Worm (Caenorhabditis elegans) whole organism, L4 larva: ENCODE measurements around the gene Y62E10A.19.

Source experiments
- F26F4.8 ChIP-seq: fragments of 200-800 bp; sonication (Bioruptor generic); conservative IDR thresholded peaks from 2 replicates; pipeline ENCODE4 v1.3.6; 2022; ENCODE audit warnings: missing genetic modification characterization, missing compliant biosample characterization
- T26A8.4 ChIP-seq: fragments of 200-800 bp; sonication (Bioruptor generic); IDR thresholded peaks from 2 replicates; pipeline ENCODE4 v1.3.6; 2022; ENCODE audit warnings: missing genetic modification characterization, missing compliant biosample characterization
- Y48G9A.11 ChIP-seq: fragments of 200-800 bp; sonication (Bioruptor generic); IDR thresholded peaks from 2 replicates; pipeline ENCODE4 v1.3.6; 2022; ENCODE audit warnings: missing genetic modification reagents, missing genetic modification characterization, missing compliant biosample characterization
- Y5F2A.4 ChIP-seq: fragments of 200-800 bp; sonication (Bioruptor generic); optimal IDR thresholded peaks from 2 replicates; lab custom pipeline; 2018; ENCODE audit warnings: mild to moderate bottlenecking, missing genetic modification characterization, missing compliant biosample characterization
- Y75B8A.6 ChIP-seq: fragments of 200-800 bp; sonication (Bioruptor generic); IDR thresholded peaks from 2 replicates; pipeline ENCODE4 v1.3.6; 2022; ENCODE audit warnings: missing genetic modification reagents, missing genetic modification characterization, missing compliant biosample characterization
- ZK337.2 ChIP-seq: fragments of 200-800 bp; sonication (Bioruptor generic); IDR thresholded peaks from 2 replicates; pipeline ENCODE4 v1.3.6; 2022; ENCODE audit warnings: missing genetic modification reagents, missing genetic modification characterization, missing compliant biosample characterization
- aha-1 ChIP-seq: fragments of 150-350 bp; peaks from one replicate; lab custom pipeline; 2014; ENCODE audit warnings: missing biosample characterization, missing genetic modification characterization
- ama-1 ChIP-seq: fragments of 150-350 bp; optimal IDR thresholded peaks from 2 replicates; lab custom pipeline; 2014; ENCODE audit warnings: inconsistent platforms, mixed read lengths
- arid-1 ChIP-seq: fragments of 200-800 bp; sonication (Bioruptor generic); conservative IDR thresholded peaks from 2 replicates; pipeline ENCODE4 v1.3.6; 2022; ENCODE audit warnings: missing genetic modification reagents, missing genetic modification characterization, missing compliant biosample characterization
- ceh-44 ChIP-seq: fragments of 200-800 bp; sonication (Bioruptor generic); IDR thresholded peaks from 2 replicates; pipeline ENCODE4 v1.3.6; 2022; ENCODE audit warnings: missing genetic modification reagents, missing genetic modification characterization, missing compliant biosample characterization
- ceh-82 ChIP-seq: sonication (generic microtip); optimal IDR thresholded peaks from 2 replicates; lab custom pipeline; 2017; ENCODE audit warnings: missing biosample characterization, missing genetic modification characterization
- cey-2 ChIP-seq: sonication (generic microtip); optimal IDR thresholded peaks from 3 replicates; lab custom pipeline; 2017; ENCODE audit warnings: missing genetic modification characterization, mild to moderate bottlenecking, missing compliant biosample characterization, antibody characterized with exemption, borderline replicate concordance; ENCODE audit not compliant: insufficient read depth
- ctbp-1 ChIP-seq: fragments of 200-800 bp; sonication (Bioruptor generic); IDR thresholded peaks from 2 replicates; pipeline ENCODE4 v1.3.6; 2022; ENCODE audit warnings: missing genetic modification reagents, missing genetic modification characterization, missing compliant biosample characterization
- daf-12 ChIP-seq: fragments of 150-350 bp; optimal IDR thresholded peaks from 2 replicates; lab custom pipeline; 2014; ENCODE audit warnings: missing biosample characterization, missing genetic modification reagents, missing genetic modification characterization
- daf-19 ChIP-seq: fragments of 200-800 bp; sonication (Bioruptor generic); conservative IDR thresholded peaks from 2 replicates; pipeline ENCODE4 v1.3.6; 2022; ENCODE audit warnings: missing genetic modification characterization, missing compliant biosample characterization
- daf-8 ChIP-seq: fragments of 200-800 bp; sonication (Bioruptor generic); IDR thresholded peaks from 2 replicates; pipeline ENCODE4 v1.3.6; 2022; ENCODE audit warnings: missing genetic modification characterization, missing compliant biosample characterization
- dmd-9 ChIP-seq: fragments of 200-800 bp; sonication (Bioruptor generic); IDR thresholded peaks from 2 replicates; pipeline ENCODE4 v1.3.6; 2022; ENCODE audit warnings: missing genetic modification reagents, missing genetic modification characterization, missing compliant biosample characterization
- dpl-1 ChIP-seq: fragments of 150-350 bp; optimal IDR thresholded peaks from 2 replicates; lab custom pipeline; 2014; ENCODE audit warnings: missing biosample characterization, missing genetic modification reagents, missing genetic modification characterization
- dve-1 ChIP-seq: sonication (generic microtip); optimal IDR thresholded peaks from 2 replicates; lab custom pipeline; 2017; ENCODE audit warnings: antibody characterized with exemption, mild to moderate bottlenecking, missing genetic modification characterization, missing compliant biosample characterization; ENCODE audit not compliant: insufficient read depth
- jun-1 ChIP-seq: fragments of 150-350 bp; optimal IDR thresholded peaks from 2 replicates; lab custom pipeline; 2014; ENCODE audit warnings: missing biosample characterization, missing genetic modification reagents, missing genetic modification characterization
- lin-15B ChIP-seq: fragments of 150-350 bp; sonication (generic microtip); optimal IDR thresholded peaks from 3 replicates; lab custom pipeline; 2014; ENCODE audit warnings: missing biosample characterization, missing genetic modification characterization
- lir-3 ChIP-seq: sonication (generic microtip); optimal IDR thresholded peaks from 2 replicates; lab custom pipeline; 2016; ENCODE audit warnings: mild to moderate bottlenecking, missing genetic modification characterization, missing compliant biosample characterization
- lsy-2 ChIP-seq, 2 experiments: fragments of 150-350 bp in 1 of 2; sonication (generic microtip) in 1 of 2; optimal IDR thresholded peaks; 2 replicates each; lab custom pipeline; 2014 to 2017; ENCODE audit warnings: missing biosample characterization in 2 of 2, missing genetic modification characterization in 2 of 2
- madf-9 ChIP-seq: fragments of 200-800 bp; sonication (Bioruptor generic); conservative IDR thresholded peaks from 2 replicates; pipeline ENCODE4 v1.3.6; 2022; ENCODE audit warnings: missing genetic modification reagents, missing genetic modification characterization, missing compliant biosample characterization
- mdt-29 ChIP-seq: fragments of 200-800 bp; sonication (Bioruptor generic); IDR thresholded peaks from 2 replicates; pipeline ENCODE4 v1.3.6; 2022; ENCODE audit warnings: missing genetic modification reagents, missing genetic modification characterization, missing compliant biosample characterization
- mep-1 ChIP-seq: fragments of 150-350 bp; sonication (generic microtip); optimal IDR thresholded peaks from 3 replicates; lab custom pipeline; 2014; ENCODE audit warnings: missing biosample characterization, missing genetic modification characterization
- mxl-2 ChIP-seq: fragments of 200-800 bp; sonication (Bioruptor generic); conservative IDR thresholded peaks from 2 replicates; pipeline ENCODE4 v1.3.6; 2022; ENCODE audit warnings: missing genetic modification reagents, missing genetic modification characterization, missing compliant biosample characterization
- mxl-3 ChIP-seq: fragments of 200-800 bp; sonication (Bioruptor generic); optimal IDR thresholded peaks from 2 replicates; lab custom pipeline; 2018; ENCODE audit warnings: mild to moderate bottlenecking, missing genetic modification characterization, missing compliant biosample characterization
- nhr-10 ChIP-seq: fragments of 150-350 bp; optimal IDR thresholded peaks from 2 replicates; lab custom pipeline; 2014; ENCODE audit warnings: missing biosample characterization, missing genetic modification characterization
- nhr-111 ChIP-seq: fragments of 200-800 bp; sonication (Bioruptor generic); optimal IDR thresholded peaks from 2 replicates; lab custom pipeline; 2018; ENCODE audit warnings: mild to moderate bottlenecking, missing genetic modification characterization, missing compliant biosample characterization
- nhr-28 ChIP-seq: fragments of 150-350 bp; optimal IDR thresholded peaks from 2 replicates; lab custom pipeline; 2014; ENCODE audit warnings: missing biosample characterization, missing genetic modification characterization
- nhr-76 ChIP-seq: fragments of 150-350 bp; optimal IDR thresholded peaks from 2 replicates; lab custom pipeline; 2014; ENCODE audit warnings: missing biosample characterization, missing genetic modification characterization
- nhr-77 ChIP-seq: fragments of 150-350 bp; optimal IDR thresholded peaks from 2 replicates; lab custom pipeline; 2014; ENCODE audit warnings: missing biosample characterization, missing genetic modification characterization
- php-3 ChIP-seq: fragments of 200-800 bp; sonication (Bioruptor generic); IDR thresholded peaks from 2 replicates; pipeline ENCODE4 v1.3.6; 2022; ENCODE audit warnings: missing genetic modification reagents, missing genetic modification characterization, missing compliant biosample characterization
- rbr-2 ChIP-seq: sonication (generic microtip); optimal IDR thresholded peaks from 2 replicates; lab custom pipeline; 2016; ENCODE audit warnings: missing genotype, missing genetic modification characterization, missing compliant biosample characterization
- saeg-2 ChIP-seq: fragments of 200-800 bp; sonication (Bioruptor generic); IDR thresholded peaks from 2 replicates; pipeline ENCODE4 v1.3.6; 2022; ENCODE audit warnings: missing genetic modification reagents, missing genetic modification characterization, missing compliant biosample characterization
- set-16 ChIP-seq: fragments of 200-800 bp; sonication (Bioruptor generic); IDR thresholded peaks from 2 replicates; pipeline ENCODE4 v1.3.6; 2022; ENCODE audit warnings: missing genetic modification reagents, missing genetic modification characterization, missing compliant biosample characterization
- skn-1 ChIP-seq: fragments of 150-350 bp; optimal IDR thresholded peaks from 2 replicates; lab custom pipeline; 2014; ENCODE audit warnings: missing biosample characterization, missing genetic modification characterization
- snpc-4 ChIP-seq: fragments of 150-350 bp; optimal IDR thresholded peaks from 2 replicates; lab custom pipeline; 2014; ENCODE audit warnings: missing biosample characterization, missing genetic modification characterization
- spr-1 ChIP-seq: sonication (generic microtip); optimal IDR thresholded peaks from 2 replicates; lab custom pipeline; 2016; ENCODE audit warnings: mild to moderate bottlenecking, missing genetic modification characterization, missing compliant biosample characterization
- spr-3 ChIP-seq: fragments of 200-800 bp; sonication (Bioruptor generic); optimal IDR thresholded peaks from 2 replicates; lab custom pipeline; 2018; ENCODE audit warnings: mild to moderate bottlenecking, missing genetic modification characterization, missing compliant biosample characterization
- tra-1 ChIP-seq: fragments of 200-800 bp; sonication (Bioruptor generic); IDR thresholded peaks from 2 replicates; pipeline ENCODE4 v1.3.6; 2022; ENCODE audit warnings: missing genetic modification reagents, missing genetic modification characterization, missing compliant biosample characterization
- unc-130 ChIP-seq: sonication (generic microtip); optimal IDR thresholded peaks from 2 replicates; lab custom pipeline; 2016; ENCODE audit warnings: missing genetic modification reagents, missing genetic modification characterization, missing compliant biosample characterization
- unc-62 ChIP-seq, 3 experiments: fragments of 150-350 bp in 1 of 3; sonication (generic microtip); optimal IDR thresholded peaks in 2 of 3; peaks in 1 of 3; 1 replicate in 1 of 3; 2 replicates in 2 of 3; lab custom pipeline; 2014 to 2017; ENCODE audit warnings: missing biosample characterization in 3 of 3, missing genetic modification characterization in 3 of 3, missing genetic modification reagents in 3 of 3, missing genotype in 1 of 3
- zfp-3 ChIP-seq: fragments of 200-800 bp; sonication (Bioruptor generic); conservative IDR thresholded peaks from 2 replicates; pipeline ENCODE4 v1.3.6; 2022; ENCODE audit warnings: missing genetic modification reagents, missing genetic modification characterization, missing compliant biosample characterization
- zip-11 ChIP-seq: fragments of 200-800 bp; sonication (Bioruptor generic); IDR thresholded peaks from 2 replicates; pipeline ENCODE4 v1.3.6; 2022; ENCODE audit warnings: missing genetic modification characterization, missing compliant biosample characterization
- ztf-11 ChIP-seq: fragments of 150-350 bp; optimal IDR thresholded peaks from 2 replicates; lab custom pipeline; 2014; ENCODE audit warnings: missing biosample characterization, missing genetic modification characterization
- ztf-7 ChIP-seq: fragments of 150-350 bp; optimal IDR thresholded peaks from 2 replicates; lab custom pipeline; 2014; ENCODE audit warnings: missing biosample characterization, missing genetic modification characterization

Gene Y62E10A.19

DNA sequence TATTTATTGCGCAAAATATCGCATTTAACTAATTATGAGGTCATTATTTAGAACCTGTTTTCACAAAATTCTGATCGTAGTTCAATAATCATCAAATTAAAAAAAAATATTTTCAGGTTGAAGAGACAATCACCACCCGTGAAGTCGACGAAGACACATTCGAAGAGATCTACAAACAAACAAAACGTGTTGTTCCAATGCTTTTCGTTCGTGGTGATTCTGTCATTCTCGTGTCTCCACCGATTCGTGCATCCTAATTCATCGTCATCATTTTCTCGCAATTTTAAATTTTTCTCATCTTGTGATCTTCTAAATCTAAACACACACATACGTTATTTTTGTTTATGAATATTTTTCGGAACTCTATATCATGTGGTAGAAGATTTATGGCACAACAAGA, 19.3 kb downstream of the Y62E10A.19 start (continued):
- TF ChIP-seq tra-1 (no peak), jun-1 (peak; percentile 13), lir-3 (tag; lab: Kevin White, UChicago) (no peak), F26F4.8 (GFP tag; lab: Robert Waterston, UW) (no peak), mxl-2 (peak; percentile 54), skn-1 (no peak), ceh-44 (no peak), arid-1 (GFP tag; lab: Robert Waterston, UW) (no peak; the same call in 1 of the 2 replicates), ama-1 (lab: Kevin White, UChicago) (peak; percentile 94), Y48G9A.11 (GFP tag; lab: Robert Waterston, UW) (no peak), spr-3 (GFP tag; lab: Kevin White, UChicago) (peak; percentile 18), ztf-11 (tag; lab: Kevin White, UChicago) (no peak), saeg-2 (GFP tag; lab: Robert Waterston, UW) (no peak), mdt-29 (GFP tag; lab: Robert Waterston, UW) (no peak), nhr-77 (tag; lab: Kevin White, UChicago) (peak; percentile 60), ZK337.2 (no peak), mxl-3 (GFP tag; lab: Kevin White, UChicago) (no peak), aha-1 (tag; lab: Kevin White, UChicago) (peak; percentile 95), set-16 (no peak), php-3 (GFP tag; lab: Robert Waterston, UW) (no peak), Y5F2A.4 (GFP tag; lab: Kevin White, UChicago) (no peak), nhr-111 (GFP tag; lab: Kevin White, UChicago) (no peak), daf-12 (tag; lab: Kevin White, UChicago) (no peak), Y75B8A.6 (GFP tag; lab: Robert Waterston, UW) (no peak), ztf-7 (tag; lab: Kevin White, UChicago) (no peak), nhr-76 (tag; lab: Kevin White, UChicago) (no peak), zfp-3 (GFP tag; lab: Robert Waterston, UW) (peak; percentile 80), T26A8.4 (GFP tag; lab: Robert Waterston, UW) (peak; percentile 69), nhr-10 (peak; percentile 90), zip-11 (GFP tag; lab: Robert Waterston, UW) (no peak)

DNA sequence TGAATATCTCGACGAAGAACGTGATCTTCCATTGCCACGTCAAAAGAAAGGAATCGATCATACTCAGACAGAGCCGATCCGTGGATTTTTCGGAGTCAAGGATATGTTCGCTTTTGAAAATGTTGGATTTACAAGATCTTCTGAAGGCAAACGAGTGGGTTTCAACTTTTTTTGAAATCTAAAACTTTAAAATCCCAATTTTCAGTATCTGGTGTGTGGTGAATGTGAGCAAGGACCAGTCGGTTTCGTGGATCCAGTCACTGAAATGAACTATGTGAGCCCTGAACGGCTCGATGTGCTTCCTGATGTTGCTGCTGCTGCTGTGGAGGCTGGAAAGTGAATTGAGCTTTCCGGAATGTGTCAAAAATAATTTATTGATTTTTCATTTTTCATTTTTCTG, 21.2 kb downstream of the Y62E10A.19 start, which contains the start of gene lsm-3:
TSS of gene lsm-3 (plus strand) at position 301 of the 400 bp plus-strand sequence.
- TF ChIP-seq T26A8.4 (GFP tag; lab: Robert Waterston, UW), result no peak
- no peak for TF ChIP-seq dmd-9 (GFP tag; lab: Robert Waterston, UW)
- TF ChIP-seq ZK337.2, result no peak
- TF ChIP-seq ceh-44, result no peak
- TF ChIP-seq unc-62 (GFP tag; optimal IDR thresholded peaks at IDR 0.05 in 1 of 2; lab: Kevin White, UChicago), result peak in 1 of 2 experiments; percentile 88
- TF ChIP-seq unc-62 (tag; optimal IDR thresholded peaks at IDR 0.05; lab: Kevin White, UChicago), result no peak
- TF ChIP-seq, all 104 proteins: peak for 1

- TF ChIP-seq ceh-82 (tag; lab: Kevin White, UChicago), result no peak
- TF ChIP-seq unc-130 (GFP tag; lab: Kevin White, UChicago), result peak; percentile 78
- TF ChIP-seq jun-1, result no peak
- TF ChIP-seq daf-8, result no peak
- TF ChIP-seq nhr-10, result no peak
- TF ChIP-seq lin-15B, result peak; percentile 7
- peak; percentile 65 for TF ChIP-seq ztf-7 (tag; lab: Kevin White, UChicago)
- TF ChIP-seq ama-1 (lab: Kevin White, UChicago), result peak; percentile 20
- peak; percentile 14; the same call in 1 of the 2 replicates for TF ChIP-seq ctbp-1 (GFP tag; lab: Robert Waterston, UW)
- TF ChIP-seq lsy-2 (tag; optimal IDR thresholded peaks at IDR 0.05; lab: Kevin White, UChicago), result peak in 1 of 2 experiments; percentile 89
- TF ChIP-seq rbr-2 (tag; lab: Kevin White, UChicago), result peak; percentile 61
- TF ChIP-seq snpc-4 (tag; lab: Kevin White, UChicago), result no peak
- peak; percentile 0 for TF ChIP-seq spr-1
- peak; percentile 70 for TF ChIP-seq dve-1 (tag; lab: Kevin White, UChicago)
- peak; percentile 38 for TF ChIP-seq nhr-77 (tag; lab: Kevin White, UChicago)
- TF ChIP-seq cey-2 (tag; lab: Kevin White, UChicago), result no peak
- TF ChIP-seq arid-1 (GFP tag; lab: Robert Waterston, UW), result 0 out of 2 replicates have a peak, but pooled peaks have one; percentile 48
- no peak for TF ChIP-seq daf-19 (GFP tag; lab: Robert Waterston, UW)
- no peak for TF ChIP-seq tra-1
- TF ChIP-seq nhr-28 (tag; lab: Kevin White, UChicago), result peak; percentile 30
- peak; percentile 74 for TF ChIP-seq dpl-1 (GFP tag; lab: Kevin White, UChicago)
- no peak for TF ChIP-seq nhr-111 (GFP tag; lab: Kevin White, UChicago)
- TF ChIP-seq madf-9 (GFP tag; lab: Robert Waterston, UW), result no peak
- TF ChIP-seq mep-1 (tag; lab: Kevin White, UChicago), result peak; percentile 86
Observed at ce11 chrIV:13386043-13386442, 22.1 kb downstream of the Y62E10A.19 start, which contains the start of the genes Y62E10A.20, Y62E10A.23 and mdt-9. Y62E10A.20 (minus strand) TSS chrIV:13386091. Y62E10A.23 (plus strand) TSS chrIV:13386324. mdt-9 (plus strand) TSS chrIV:13386380.
